Worm (Caenorhabditis elegans) whole organism, young adult: ENCODE results near the gene F54E7.9.
A peak's percentile ranks its signal among the peaks of the same experiment; 100 is the strongest.

Experiments used
- B0035.1 ChIP-seq: sonication (generic microtip); optimal IDR thresholded peaks from 2 replicates; lab custom pipeline; 2016; ENCODE audit warnings: missing genetic modification characterization, mild to moderate bottlenecking, missing compliant biosample characterization, missing genotype, missing genetic modification reagents
- B0336.3 ChIP-seq: fragments of 200-800 bp; sonication (Bioruptor generic); IDR thresholded peaks from 2 replicates; pipeline ENCODE4 v1.3.6; 2022; ENCODE audit warnings: missing genetic modification characterization, missing compliant biosample characterization
- C06A6.2 ChIP-seq: fragments of 200-800 bp; sonication (Bioruptor generic); conservative IDR thresholded peaks from 2 replicates; pipeline ENCODE4 v1.3.6; 2022; ENCODE audit warnings: missing genetic modification characterization, missing compliant biosample characterization
- D2030.7 ChIP-seq: fragments of 200-800 bp; sonication (Bioruptor generic); IDR thresholded peaks from 2 replicates; pipeline ENCODE4 v1.3.6; 2022; ENCODE audit warnings: missing genetic modification reagents, missing genetic modification characterization, missing compliant biosample characterization
- F33H1.4 ChIP-seq: fragments of 200-800 bp; sonication (Bioruptor generic); IDR thresholded peaks from 2 replicates; pipeline ENCODE4 v1.3.6; 2022; ENCODE audit warnings: missing genetic modification reagents, missing genetic modification characterization, missing compliant biosample characterization
- F52B5.7 ChIP-seq: sonication (generic microtip); optimal IDR thresholded peaks from 2 replicates; lab custom pipeline; 2016; ENCODE audit warnings: mild to moderate bottlenecking, missing genetic modification characterization, missing compliant biosample characterization
- K12H6.12 ChIP-seq: fragments of 200-800 bp; sonication (Bioruptor generic); optimal IDR thresholded peaks from 2 replicates; lab custom pipeline; 2018; ENCODE audit warnings: mild to moderate bottlenecking, missing genetic modification characterization, missing compliant biosample characterization
- Y53F4B.3 ChIP-seq: fragments of 200-800 bp; sonication (Bioruptor generic); IDR thresholded peaks from 2 replicates; pipeline ENCODE4 v1.3.6; 2022; ENCODE audit warnings: missing genetic modification reagents, missing genetic modification characterization, missing compliant biosample characterization
- Y95B8A.8 ChIP-seq: fragments of 200-800 bp; sonication (Bioruptor generic); IDR thresholded peaks from 2 replicates; pipeline ENCODE4 v1.3.6; 2022; ENCODE audit warnings: missing genetic modification reagents, missing genetic modification characterization, missing compliant biosample characterization
- ZK185.1 ChIP-seq: sonication (generic microtip); optimal IDR thresholded peaks from 2 replicates; lab custom pipeline; 2016; ENCODE audit warnings: mild to moderate bottlenecking, missing genetic modification characterization, missing compliant biosample characterization; ENCODE audit not compliant: poor library complexity, severe bottlenecking
- akir-1 ChIP-seq: fragments of 200-800 bp; sonication (Bioruptor generic); optimal IDR thresholded peaks from 2 replicates; lab custom pipeline; 2018; ENCODE audit warnings: mild to moderate bottlenecking, missing genetic modification characterization, moderate library complexity, missing compliant biosample characterization
- attf-3 ChIP-seq: fragments of 200-800 bp; sonication (Bioruptor generic); conservative IDR thresholded peaks from 2 replicates; pipeline ENCODE4 v1.3.6; 2022; ENCODE audit warnings: missing genetic modification reagents, missing genetic modification characterization, missing compliant biosample characterization
- bed-2 ChIP-seq: fragments of 200-800 bp; sonication (Bioruptor generic); IDR thresholded peaks from 2 replicates; pipeline ENCODE4 v1.3.6; 2022; ENCODE audit warnings: missing genetic modification reagents, missing genetic modification characterization, missing compliant biosample characterization
- ceh-27 ChIP-seq: fragments of 200-800 bp; sonication (Bioruptor generic); optimal IDR thresholded peaks from 2 replicates; lab custom pipeline; 2018; ENCODE audit warnings: mild to moderate bottlenecking, missing genetic modification characterization, moderate library complexity, missing compliant biosample characterization
- chd-7 ChIP-seq: sonication (generic microtip); optimal IDR thresholded peaks from 2 replicates; lab custom pipeline; 2016; ENCODE audit warnings: mild to moderate bottlenecking, missing genetic modification characterization, moderate library complexity, missing compliant biosample characterization
- dpl-1 ChIP-seq: fragments of 150-350 bp; optimal IDR thresholded peaks from 2 replicates; lab custom pipeline; 2014; ENCODE audit warnings: missing biosample characterization, missing genetic modification reagents, missing genetic modification characterization
- efl-1 ChIP-seq: fragments of 150-350 bp; optimal IDR thresholded peaks from 2 replicates; lab custom pipeline; 2014; ENCODE audit warnings: missing biosample characterization, missing genetic modification reagents, missing genetic modification characterization
- egrh-3 ChIP-seq: fragments of 200-800 bp; sonication (Bioruptor generic); IDR thresholded peaks from 2 replicates; pipeline ENCODE4 v1.3.6; 2022; ENCODE audit warnings: missing genetic modification reagents, missing genetic modification characterization, missing compliant biosample characterization
- ekl-4 ChIP-seq: fragments of 200-800 bp; sonication (Bioruptor generic); IDR thresholded peaks from 2 replicates; pipeline ENCODE4 v1.3.6; 2022; ENCODE audit warnings: missing genetic modification reagents, missing genetic modification characterization, missing compliant biosample characterization
- ets-4 ChIP-seq: fragments of 200-800 bp; sonication (Bioruptor generic); optimal IDR thresholded peaks from 2 replicates; lab custom pipeline; 2018; ENCODE audit warnings: mild to moderate bottlenecking, missing genetic modification characterization, missing compliant biosample characterization
- hmg-1.2 ChIP-seq: fragments of 200-800 bp; sonication (Bioruptor generic); IDR thresholded peaks from 2 replicates; pipeline ENCODE4 v1.3.6; 2022; ENCODE audit warnings: missing genetic modification reagents, missing genetic modification characterization, missing compliant biosample characterization
- hsf-1 ChIP-seq: fragments of 200-800 bp; sonication (Bioruptor generic); IDR thresholded peaks from 2 replicates; pipeline ENCODE4 v1.3.6; 2022; ENCODE audit warnings: missing genetic modification reagents, missing genetic modification characterization, missing compliant biosample characterization
- let-526 ChIP-seq: fragments of 200-800 bp; sonication (Bioruptor generic); IDR thresholded peaks from 2 replicates; pipeline ENCODE4 v1.3.6; 2022; ENCODE audit warnings: missing genetic modification reagents, missing genetic modification characterization, missing compliant biosample characterization
- let-607 ChIP-seq, 2 experiments: fragments of 200-800 bp in 1 of 2; sonication (Bioruptor generic) in 1 of 2; sonication (generic microtip) in 1 of 2; optimal IDR thresholded peaks; 2 replicates each; lab custom pipeline; 2016 to 2018; ENCODE audit warnings: mild to moderate bottlenecking in 2 of 2, missing compliant biosample characterization in 2 of 2, missing genetic modification characterization in 2 of 2, moderate library complexity in 2 of 2, missing genotype in 1 of 2
- lin-35 ChIP-seq, 3 experiments: fragments of 150-350 bp in 2 of 3; sonication (generic microtip) in 1 of 3; optimal IDR thresholded peaks; 2 replicates each; lab custom pipeline; 2014 to 2018; ENCODE audit warnings: missing biosample characterization in 3 of 3, missing genetic modification characterization in 3 of 3, missing genetic modification reagents in 3 of 3
- lin-40 ChIP-seq: sonication (generic microtip); optimal IDR thresholded peaks from 2 replicates; lab custom pipeline; 2016; ENCODE audit warnings: missing genetic modification characterization, mild to moderate bottlenecking, missing compliant biosample characterization, missing genotype, missing genetic modification reagents
- lin-54 ChIP-seq: fragments of 200-800 bp; sonication (Bioruptor generic); optimal IDR thresholded peaks from 2 replicates; lab custom pipeline; 2018; ENCODE audit warnings: mild to moderate bottlenecking, missing genetic modification characterization, missing compliant biosample characterization
- madf-3 ChIP-seq: fragments of 200-800 bp; sonication (Bioruptor generic); IDR thresholded peaks from 2 replicates; pipeline ENCODE4 v1.3.6; 2022; ENCODE audit warnings: missing genetic modification reagents, missing genetic modification characterization, missing compliant biosample characterization
- madf-6 ChIP-seq: fragments of 200-800 bp; sonication (Bioruptor generic); IDR thresholded peaks from 2 replicates; pipeline ENCODE4 v1.3.6; 2022; ENCODE audit warnings: missing genetic modification reagents, missing genetic modification characterization, missing compliant biosample characterization
- madf-8 ChIP-seq: fragments of 200-800 bp; sonication (Bioruptor generic); conservative IDR thresholded peaks from 2 replicates; pipeline ENCODE4 v1.3.6; 2022; ENCODE audit warnings: missing genetic modification reagents, missing genetic modification characterization, missing compliant biosample characterization
- mcd-1 ChIP-seq: fragments of 200-800 bp; sonication (Bioruptor generic); IDR thresholded peaks from 2 replicates; pipeline ENCODE4 v1.3.6; 2022; ENCODE audit warnings: missing genetic modification reagents, missing genetic modification characterization, missing compliant biosample characterization
- mel-28 ChIP-seq: sonication (generic microtip); optimal IDR thresholded peaks from 2 replicates; lab custom pipeline; 2016; ENCODE audit warnings: borderline replicate concordance, mild to moderate bottlenecking, missing genetic modification characterization, missing compliant biosample characterization
- nfya-1 ChIP-seq: sonication (generic microtip); optimal IDR thresholded peaks from 2 replicates; lab custom pipeline; 2017; ENCODE audit warnings: antibody characterized with exemption, missing compliant biosample characterization, missing genetic modification characterization, borderline replicate concordance; ENCODE audit not compliant: insufficient read depth
- nfya-2 ChIP-seq: fragments of 200-800 bp; sonication (Bioruptor generic); IDR thresholded peaks from 2 replicates; pipeline ENCODE4 v1.3.6; 2022; ENCODE audit warnings: missing genetic modification reagents, missing genetic modification characterization, missing compliant biosample characterization
- nfyb-1 ChIP-seq: fragments of 200-800 bp; sonication (Bioruptor generic); IDR thresholded peaks from 2 replicates; pipeline ENCODE4 v1.3.6; 2022; ENCODE audit warnings: missing genetic modification reagents, missing genetic modification characterization, missing compliant biosample characterization
- pbrm-1 ChIP-seq: fragments of 200-800 bp; sonication (Bioruptor generic); IDR thresholded peaks from 2 replicates; pipeline ENCODE4 v1.3.6; 2022; ENCODE audit warnings: missing genetic modification reagents, missing genetic modification characterization, missing compliant biosample characterization
- pha-4 ChIP-seq: fragments of 150-350 bp; sonication (generic microtip); optimal IDR thresholded peaks from 2 replicates; lab custom pipeline; 2014; ENCODE audit warnings: missing biosample characterization, missing genetic modification reagents, missing genetic modification characterization
- rcor-1 ChIP-seq: fragments of 200-800 bp; sonication (Bioruptor generic); IDR thresholded peaks from 2 replicates; pipeline ENCODE4 v1.3.6; 2022; ENCODE audit warnings: missing genetic modification reagents, missing genetic modification characterization, missing compliant biosample characterization
- snpc-4 ChIP-seq, 5 experiments: fragments of 150-350 bp in 1 of 5; sonication (generic microtip) in 4 of 5; optimal IDR thresholded peaks; 2 replicates each; lab custom pipeline; 2014 to 2018; ENCODE audit warnings: missing genetic modification characterization in 5 of 5, missing biosample characterization in 3 of 5, antibody characterized with exemption in 2 of 5, mild to moderate bottlenecking in 2 of 5, missing compliant biosample characterization in 2 of 5, missing genotype in 2 of 5, moderate library complexity in 2 of 5, missing genetic modification reagents in 1 of 5
- sptf-2 ChIP-seq: fragments of 200-800 bp; sonication (Bioruptor generic); optimal IDR thresholded peaks from 2 replicates; lab custom pipeline; 2018; ENCODE audit warnings: mild to moderate bottlenecking, missing genetic modification characterization, missing compliant biosample characterization
- tbp1 ChIP-seq: fragments of 200-800 bp; sonication (Bioruptor generic); optimal IDR thresholded peaks from 2 replicates; lab custom pipeline; 2018; ENCODE audit warnings: mild to moderate bottlenecking, missing genetic modification characterization, missing compliant biosample characterization
- tbx-9 ChIP-seq: sonication (generic microtip); optimal IDR thresholded peaks from 2 replicates; lab custom pipeline; 2016; ENCODE audit warnings: borderline replicate concordance, missing genetic modification characterization, inconsistent platforms, missing compliant biosample characterization
- xnd-1 ChIP-seq: sonication (generic microtip); optimal IDR thresholded peaks from 2 replicates; lab custom pipeline; 2016; ENCODE audit warnings: missing genotype, missing genetic modification reagents, missing genetic modification characterization, missing compliant biosample characterization
- ztf-18 ChIP-seq: sonication (generic microtip); optimal IDR thresholded peaks from 2 replicates; lab custom pipeline; 2016; ENCODE audit warnings: missing genotype, mild to moderate bottlenecking, missing genetic modification characterization, missing compliant biosample characterization
- ztf-22 ChIP-seq: fragments of 200-800 bp; sonication (Bioruptor generic); optimal IDR thresholded peaks from 2 replicates; lab custom pipeline; 2018; ENCODE audit warnings: mild to moderate bottlenecking, missing genetic modification characterization, moderate library complexity, missing compliant biosample characterization
- ztf-25 ChIP-seq: fragments of 200-800 bp; sonication (Bioruptor generic); IDR thresholded peaks from 2 replicates; pipeline ENCODE4 v1.3.6; 2022; ENCODE audit warnings: missing genetic modification reagents, missing genetic modification characterization, missing compliant biosample characterization
- ztf-6 ChIP-seq: fragments of 200-800 bp; sonication (Bioruptor generic); IDR thresholded peaks from 2 replicates; pipeline ENCODE4 v1.3.6; 2022; ENCODE audit warnings: missing genetic modification reagents, missing genetic modification characterization, missing compliant biosample characterization

Gene F54E7.9

ce11 chrIII:5706077-5706627 lies 28.5 kb upstream of the F54E7.9 start, which contains the start of gene rpl-23:
rpl-23 (minus strand) TSS chrIII:5706127.
- peak; percentile 57 for TF ChIP-seq snpc-4 (GFP tag; optimal IDR thresholded peaks at IDR 0.05; lab: Kevin White, UChicago)
- TF ChIP-seq snpc-4 (tag; optimal IDR thresholded peaks at IDR 0.05; lab: Kevin White, UChicago), result peak; percentile 32 to 85 (median 59)
- peak; percentile 18 for TF ChIP-seq pha-4 (tag; lab: Kevin White, UChicago)
- TF ChIP-seq ekl-4 (GFP tag; lab: Robert Waterston, UW), result peak; percentile 67; the same call in 1 of the 2 replicates
- TF ChIP-seq hmg-1.2 (GFP tag; lab: Robert Waterston, UW), result peak; percentile 87
- TF ChIP-seq pbrm-1 (GFP tag; lab: Robert Waterston, UW), result peak; percentile 67
- peak; percentile 73 for TF ChIP-seq mcd-1
- TF ChIP-seq efl-1 (GFP tag; lab: Kevin White, UChicago), result peak; percentile 65
- TF ChIP-seq B0035.1 (tag; lab: Kevin White, UChicago), result no peak
- TF ChIP-seq rcor-1 (GFP tag; lab: Robert Waterston, UW), result peak; percentile 69
- TF ChIP-seq Y53F4B.3 (GFP tag; lab: Robert Waterston, UW), result no peak
- peak; percentile 80 for TF ChIP-seq madf-6 (GFP tag; lab: Robert Waterston, UW)
- peak; percentile 74; the same call in 1 of the 2 replicates for TF ChIP-seq Y95B8A.8 (GFP tag; lab: Robert Waterston, UW)
- no peak for TF ChIP-seq bed-2 (GFP tag; lab: Robert Waterston, UW)
- TF ChIP-seq lin-35 (GFP tag; optimal IDR thresholded peaks at IDR 0.05; lab: Kevin White, UChicago), result peak in 1 of 3 experiments; percentile 85
- no peak for TF ChIP-seq F52B5.7 (tag; lab: Kevin White, UChicago)
- TF ChIP-seq F33H1.4 (GFP tag; lab: Robert Waterston, UW), result peak; percentile 98
- peak; percentile 41 for TF ChIP-seq madf-8
- TF ChIP-seq tbx-9 (tag; lab: Kevin White, UChicago), result no peak
- peak; percentile 77 for TF ChIP-seq ceh-27 (GFP tag; lab: Kevin White, UChicago)
- TF ChIP-seq lin-40 (tag; lab: Kevin White, UChicago), result peak; percentile 71
- TF ChIP-seq nfya-1 (tag; lab: Kevin White, UChicago), result no peak
- no peak for TF ChIP-seq hsf-1 (GFP tag; lab: Robert Waterston, UW)
- peak; percentile 10 for TF ChIP-seq xnd-1 (tag; lab: Kevin White, UChicago)
- no peak for TF ChIP-seq egrh-3 (GFP tag; lab: Robert Waterston, UW)
- no peak for TF ChIP-seq let-526 (GFP tag; lab: Robert Waterston, UW)
- TF ChIP-seq ztf-18 (tag; lab: Kevin White, UChicago), result peak; percentile 40
- no peak for TF ChIP-seq ztf-25
- peak; percentile 68 for TF ChIP-seq dpl-1
- no peak for TF ChIP-seq mel-28
- no peak for TF ChIP-seq akir-1 (GFP tag; lab: Kevin White, UChicago)
- TF ChIP-seq B0336.3, result no peak
- TF ChIP-seq ZK185.1 (tag; lab: Kevin White, UChicago), result peak; percentile 81
- 0 out of 2 replicates have a peak, but pooled peaks have one; percentile 12 for TF ChIP-seq nfyb-1 (GFP tag; lab: Robert Waterston, UW)
- TF ChIP-seq madf-3 (GFP tag; lab: Robert Waterston, UW), result peak; percentile 86
- no peak for TF ChIP-seq ets-4 (GFP tag; lab: Kevin White, UChicago)
- TF ChIP-seq sptf-2, result no peak
- peak; percentile 74 for TF ChIP-seq lin-54 (GFP tag; lab: Kevin White, UChicago)
- TF ChIP-seq nfya-2 (GFP tag; lab: Robert Waterston, UW), result no peak
- peak; percentile 59 for TF ChIP-seq K12H6.12 (tag; lab: Kevin White, UChicago)
- no peak for TF ChIP-seq ztf-22 (GFP tag; lab: Kevin White, UChicago)
- TF ChIP-seq let-607 (tag; optimal IDR thresholded peaks at IDR 0.05; lab: Kevin White, UChicago), result peak in 1 of 2 experiments; percentile 1
- TF ChIP-seq chd-7, result no peak
- peak; percentile 77 for TF ChIP-seq D2030.7
- TF ChIP-seq C06A6.2 (GFP tag; lab: Robert Waterston, UW), result 0 out of 2 replicates have a peak, but pooled peaks have one; percentile 19
- TF ChIP-seq attf-3 (GFP tag; lab: Robert Waterston, UW), result peak; percentile 57
- peak; percentile 61 for TF ChIP-seq tbp1
- no peak for TF ChIP-seq ztf-6 (GFP tag; lab: Robert Waterston, UW)
